Worm (Caenorhabditis elegans): ENCODE results near the gene srp-3.

Gene srp-3

DNA sequence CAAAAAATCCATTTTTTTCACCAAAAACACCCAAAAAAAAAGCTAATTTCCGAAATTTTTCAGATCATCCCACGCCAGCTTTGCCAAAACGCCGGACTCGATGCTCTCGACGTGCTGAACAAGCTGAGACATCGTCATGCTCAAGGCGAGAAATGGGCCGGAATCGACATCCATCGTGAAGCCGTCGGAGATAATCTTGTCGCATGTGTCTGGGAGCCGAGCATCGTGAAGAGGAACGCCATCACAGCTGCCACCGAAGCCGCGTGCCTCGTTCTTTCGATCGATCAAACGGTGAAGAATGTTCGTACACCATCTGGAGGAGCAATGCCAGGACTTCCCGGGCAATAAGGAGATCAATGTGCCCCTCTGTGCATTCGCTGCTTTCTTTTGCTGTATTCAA is 33.8 kb upstream of the srp-3 start:
- TF ChIP-seq nhr-25 (tag; optimal IDR thresholded peaks at IDR 0.05): no peak
- TF ChIP-seq pha-4 (tag; optimal IDR thresholded peaks at IDR 0.05): no peak
- no peak for TF ChIP-seq nhr-23 (tag; optimal IDR thresholded peaks at IDR 0.05)
- TF ChIP-seq unc-39 (tag; optimal IDR thresholded peaks at IDR 0.05): no peak
- TF ChIP-seq ceh-28 (tag; optimal IDR thresholded peaks at IDR 0.05): no peak
- TF ChIP-seq lin-15B (tag; optimal IDR thresholded peaks at IDR 0.05): no peak
- TF ChIP-seq nhr-11 (tag; optimal IDR thresholded peaks at IDR 0.05): no peak
- TF ChIP-seq skn-1 (tag; optimal IDR thresholded peaks at IDR 0.05): no peak

DNA sequence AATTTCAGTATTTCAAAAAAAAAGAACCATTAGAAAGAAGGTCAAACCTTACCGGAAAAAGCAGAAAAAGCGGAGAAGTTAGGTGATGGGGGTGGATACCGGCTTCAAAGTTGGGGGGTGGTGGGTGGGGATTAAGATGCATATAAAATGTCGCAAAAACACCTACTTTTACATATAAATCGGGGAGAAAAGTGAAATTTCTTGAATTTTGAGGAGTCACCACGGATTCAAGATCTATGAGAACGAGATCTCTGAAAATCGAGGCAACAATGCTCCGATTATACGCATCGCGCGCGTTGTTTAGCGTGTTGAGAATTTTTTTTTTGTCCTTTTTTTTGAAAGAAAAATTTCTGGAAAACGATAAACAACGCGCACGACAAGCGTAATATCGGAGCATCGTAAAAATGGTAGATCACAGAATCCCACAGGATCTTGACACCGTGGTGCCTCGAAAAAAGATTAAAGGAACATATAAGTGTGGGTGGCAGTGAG is 33.1 kb upstream of the srp-3 start:
- TF ChIP-seq R02D3.7 (tag; optimal IDR thresholded peaks at IDR 0.05): no peak
- TF ChIP-seq lin-15B (tag; optimal IDR thresholded peaks at IDR 0.05): peak; percentile 0
- peak; percentile 33 for TF ChIP-seq elt-2 (tag; optimal IDR thresholded peaks at IDR 0.05)
- peak; percentile 10 for TF ChIP-seq pha-4 (tag; optimal IDR thresholded peaks at IDR 0.05)
- TF ChIP-seq nhr-76 (tag; optimal IDR thresholded peaks at IDR 0.05): no peak
- peak; percentile 74 for TF ChIP-seq ztf-4 (tag; optimal IDR thresholded peaks at IDR 0.05)
- no peak for TF ChIP-seq ceh-28 (tag; optimal IDR thresholded peaks at IDR 0.05)
- peak; percentile 84 for TF ChIP-seq lsy-12 (tag; optimal IDR thresholded peaks at IDR 0.05)
- TF ChIP-seq jun-1 (tag; optimal IDR thresholded peaks at IDR 0.05): no peak
- TF ChIP-seq nhr-77 (tag; optimal IDR thresholded peaks at IDR 0.05): no peak
- peak; percentile 75 for TF ChIP-seq ama-1 (optimal IDR thresholded peaks at IDR 0.05)

DNA sequence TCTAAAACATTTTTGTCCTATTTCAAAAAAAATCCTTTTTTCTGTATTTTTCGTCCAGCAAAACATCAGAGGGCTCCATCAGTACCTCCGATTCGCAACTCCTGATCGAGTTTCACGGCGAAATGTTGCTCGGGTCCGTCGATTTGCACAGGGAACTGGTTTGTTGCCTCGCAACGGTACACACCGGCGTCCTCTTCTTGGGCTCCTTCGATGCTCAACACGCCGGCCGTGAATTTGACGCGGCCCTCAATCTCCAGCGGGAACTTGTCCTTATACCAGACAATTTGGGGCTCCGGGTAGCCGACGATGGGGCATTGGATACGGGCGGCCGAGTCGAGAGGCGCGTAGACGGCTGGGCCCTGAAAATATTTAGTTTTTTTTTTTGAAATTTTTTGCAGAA is 30.6 kb upstream of the srp-3 start:
- TF ChIP-seq ceh-16 (tag; optimal IDR thresholded peaks at IDR 0.05) (no peak), pqm-1 (tag; optimal IDR thresholded peaks at IDR 0.05) (no peak), elt-2 (tag; optimal IDR thresholded peaks at IDR 0.05) (no peak), lsy-12 (tag; optimal IDR thresholded peaks at IDR 0.05) (no peak), nhr-23 (tag; optimal IDR thresholded peaks at IDR 0.05) (no peak), pha-4 (tag; optimal IDR thresholded peaks at IDR 0.05) (no peak), zag-1 (tag; optimal IDR thresholded peaks at IDR 0.05) (no peak), ceh-9 (tag; optimal IDR thresholded peaks at IDR 0.05) (no peak), egl-27 (tag; optimal IDR thresholded peaks at IDR 0.05) (no peak), daf-12 (tag; optimal IDR thresholded peaks at IDR 0.05) (no peak), aly-2 (tag; optimal IDR thresholded peaks at IDR 0.05) (no peak), ceh-82 (tag; optimal IDR thresholded peaks at IDR 0.05) (no peak), egl-5 (tag; optimal IDR thresholded peaks at IDR 0.05) (no peak)

DNA sequence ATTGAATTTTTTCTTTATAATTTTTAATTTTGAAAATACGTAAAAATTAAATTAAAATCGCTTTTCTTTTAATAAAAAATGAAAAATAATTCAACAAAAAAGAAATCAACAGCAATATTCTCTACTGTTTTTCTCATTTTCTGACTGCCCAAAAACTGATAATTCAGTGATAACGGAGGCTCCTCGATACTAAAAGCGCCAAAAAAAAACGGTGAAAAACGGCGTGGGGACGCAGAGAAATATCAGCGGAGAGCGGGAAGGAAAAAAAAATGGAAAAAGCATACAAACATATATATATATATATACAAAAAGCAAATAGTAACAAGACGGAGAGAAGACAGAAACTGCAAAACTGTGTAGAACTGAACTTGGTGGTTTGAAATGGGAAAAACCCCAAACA is 25.5 kb upstream of the srp-3 start:
- no peak for TF ChIP-seq ztf-11 (tag; optimal IDR thresholded peaks at IDR 0.05)
- TF ChIP-seq lin-15B (tag; optimal IDR thresholded peaks at IDR 0.05): no peak
- no peak for TF ChIP-seq jun-1 (tag; optimal IDR thresholded peaks at IDR 0.05)
- TF ChIP-seq daf-12 (tag; optimal IDR thresholded peaks at IDR 0.05): no peak
- TF ChIP-seq elt-2 (tag; optimal IDR thresholded peaks at IDR 0.05): peak; percentile 78
- TF ChIP-seq ama-1 (optimal IDR thresholded peaks at IDR 0.05): no peak
- TF ChIP-seq pqm-1 (tag; optimal IDR thresholded peaks at IDR 0.05): peak; percentile 51
- TF ChIP-seq pha-4 (tag; optimal IDR thresholded peaks at IDR 0.05): peak; percentile 61
- TF ChIP-seq nhr-43 (tag; optimal IDR thresholded peaks at IDR 0.05; ENCODE audit: poor library complexity, severe bottlenecking): no peak

DNA sequence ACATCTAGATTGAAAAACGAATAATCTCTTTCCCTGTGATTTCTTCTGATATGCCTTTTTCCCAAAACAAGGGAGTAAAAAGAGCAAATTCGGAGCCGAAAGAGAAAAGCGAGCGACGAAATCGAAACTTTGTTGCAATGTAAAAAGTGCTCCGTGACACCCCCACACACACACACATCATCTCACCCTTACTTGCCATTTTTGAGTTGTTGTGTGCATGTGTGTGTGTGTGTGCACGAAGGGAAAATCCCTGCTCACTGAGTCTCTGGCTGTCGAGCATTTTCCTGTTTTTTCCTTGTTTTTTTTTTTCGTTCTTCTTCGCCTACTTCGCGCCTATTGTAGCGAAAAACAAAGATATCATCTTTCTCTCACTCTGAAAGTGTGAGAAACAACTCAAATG is 21.6 kb upstream of the srp-3 start:
- no peak for TF ChIP-seq nhr-43 (tag; optimal IDR thresholded peaks at IDR 0.05; ENCODE audit: poor library complexity, severe bottlenecking)
- TF ChIP-seq nfya-1 (tag; optimal IDR thresholded peaks at IDR 0.05; ENCODE audit: insufficient read depth): peak; percentile 7
- no peak for TF ChIP-seq aly-2 (tag; optimal IDR thresholded peaks at IDR 0.05)
- no peak for TF ChIP-seq unc-62 (GFP tag; optimal IDR thresholded peaks at IDR 0.05)
- peak; percentile 16 for TF ChIP-seq hmg-11 (tag; optimal IDR thresholded peaks at IDR 0.05)
- no peak for TF ChIP-seq daf-12 (tag; optimal IDR thresholded peaks at IDR 0.05)
- no peak for TF ChIP-seq ceh-9 (tag; optimal IDR thresholded peaks at IDR 0.05)
- TF ChIP-seq elt-2 (tag; optimal IDR thresholded peaks at IDR 0.05): no peak
- TF ChIP-seq nhr-25 (tag; optimal IDR thresholded peaks at IDR 0.05): no peak
- TF ChIP-seq lin-39 (tag; optimal IDR thresholded peaks at IDR 0.05): peak; percentile 39
- no peak for TF ChIP-seq elt-1 (tag; optimal IDR thresholded peaks at IDR 0.05)

DNA sequence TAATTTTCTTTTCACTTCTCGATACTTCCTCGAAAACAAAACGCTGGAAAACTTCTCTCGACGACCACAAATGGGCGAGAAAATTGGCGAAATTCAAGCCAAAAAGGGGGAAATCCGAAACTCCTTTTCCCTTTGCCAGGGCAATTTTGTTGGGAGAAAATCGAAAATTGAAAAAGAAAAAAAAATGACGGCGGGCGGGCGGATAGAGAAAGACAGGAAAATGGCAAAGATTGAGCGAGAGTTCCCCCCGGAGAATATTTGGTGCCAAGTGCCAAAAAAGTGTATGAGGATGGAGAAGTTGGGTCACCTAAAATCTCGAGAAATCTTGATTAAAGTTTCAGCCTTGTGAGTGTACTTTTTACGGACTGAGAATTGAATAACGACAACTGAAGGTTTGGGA is 20.3 kb upstream of the srp-3 start:
- no peak for TF ChIP-seq lsy-12 (tag; optimal IDR thresholded peaks at IDR 0.05)
- no peak for TF ChIP-seq ama-1 (optimal IDR thresholded peaks at IDR 0.05)
- TF ChIP-seq aly-2 (tag; optimal IDR thresholded peaks at IDR 0.05): no peak
- TF ChIP-seq sea-2 (GFP tag; optimal IDR thresholded peaks at IDR 0.05): no peak
- no peak for TF ChIP-seq skn-1 (tag; optimal IDR thresholded peaks at IDR 0.05)
- TF ChIP-seq lin-15B (tag; optimal IDR thresholded peaks at IDR 0.05): no peak
- TF ChIP-seq snpc-4 (tag; optimal IDR thresholded peaks at IDR 0.05): no peak
- TF ChIP-seq lin-39 (tag; optimal IDR thresholded peaks at IDR 0.05): no peak
- no peak for TF ChIP-seq ceh-28 (tag; optimal IDR thresholded peaks at IDR 0.05)
- TF ChIP-seq pqm-1 (tag; optimal IDR thresholded peaks at IDR 0.05): no peak
- no peak for TF ChIP-seq pha-4 (tag; optimal IDR thresholded peaks at IDR 0.05)
- TF ChIP-seq ceh-82 (tag; optimal IDR thresholded peaks at IDR 0.05): no peak
- TF ChIP-seq elt-3 (tag; optimal IDR thresholded peaks at IDR 0.05): no peak

Data from whole organism, L3 larva.